Worm (Caenorhabditis elegans) whole organism, young adult: ENCODE data around the gene F35E12.10.

Experiments
- athp-1 ChIP-seq: sonication (generic microtip); optimal IDR thresholded peaks from 2 replicates; lab custom pipeline; 2017; ENCODE audit warnings: mild to moderate bottlenecking, missing genetic modification characterization, missing compliant biosample characterization
- ccch-3 ChIP-seq: fragments of 200-800 bp; sonication (Bioruptor generic); optimal IDR thresholded peaks from 2 replicates; lab custom pipeline; 2018; ENCODE audit warnings: mild to moderate bottlenecking, missing genetic modification characterization, missing compliant biosample characterization
- cebp-1 ChIP-seq, 2 experiments: fragments of 200-800 bp in 1 of 2; sonication (Bioruptor generic) in 1 of 2; sonication (generic microtip) in 1 of 2; IDR thresholded peaks in 1 of 2; optimal IDR thresholded peaks in 1 of 2; 2 replicates each; pipeline versions ENCODE4 v1.3.6 to Lab custom; 2017 to 2022; ENCODE audit warnings: missing compliant biosample characterization in 2 of 2, missing genetic modification characterization in 2 of 2, mild to moderate bottlenecking in 1 of 2, missing genetic modification reagents in 1 of 2, moderate library complexity in 1 of 2
- efl-1 ChIP-seq: fragments of 150-350 bp; optimal IDR thresholded peaks from 2 replicates; lab custom pipeline; 2014; ENCODE audit warnings: missing biosample characterization, missing genetic modification reagents, missing genetic modification characterization
- egrh-3 ChIP-seq: fragments of 200-800 bp; sonication (Bioruptor generic); IDR thresholded peaks from 2 replicates; pipeline ENCODE4 v1.3.6; 2022; ENCODE audit warnings: missing genetic modification reagents, missing genetic modification characterization, missing compliant biosample characterization
- lin-26 ChIP-seq: fragments of 200-800 bp; sonication (Bioruptor generic); IDR thresholded peaks from 2 replicates; pipeline ENCODE4 v1.3.6; 2022; ENCODE audit warnings: missing genetic modification reagents, missing genetic modification characterization, missing compliant biosample characterization
- nfya-1 ChIP-seq: sonication (generic microtip); optimal IDR thresholded peaks from 2 replicates; lab custom pipeline; 2017; ENCODE audit warnings: antibody characterized with exemption, missing compliant biosample characterization, missing genetic modification characterization, borderline replicate concordance; ENCODE audit not compliant: insufficient read depth
- nhr-27 ChIP-seq: fragments of 200-800 bp; sonication (Bioruptor generic); optimal IDR thresholded peaks from 2 replicates; lab custom pipeline; 2018; ENCODE audit warnings: mild to moderate bottlenecking, missing genetic modification characterization, moderate library complexity, missing compliant biosample characterization
- sea-2 ChIP-seq: fragments of 200-800 bp; sonication (Bioruptor generic); IDR thresholded peaks from 2 replicates; pipeline ENCODE4 v1.3.6; 2022; ENCODE audit warnings: missing genetic modification characterization, missing compliant biosample characterization
- unc-62 ChIP-seq: fragments of 150-350 bp; optimal IDR thresholded peaks from 2 replicates; lab custom pipeline; 2014; ENCODE audit warnings: missing biosample characterization, missing genetic modification reagents, missing genetic modification characterization
- xnd-1 ChIP-seq: sonication (generic microtip); optimal IDR thresholded peaks from 2 replicates; lab custom pipeline; 2016; ENCODE audit warnings: missing genotype, missing genetic modification reagents, missing genetic modification characterization, missing compliant biosample characterization

DNA sequence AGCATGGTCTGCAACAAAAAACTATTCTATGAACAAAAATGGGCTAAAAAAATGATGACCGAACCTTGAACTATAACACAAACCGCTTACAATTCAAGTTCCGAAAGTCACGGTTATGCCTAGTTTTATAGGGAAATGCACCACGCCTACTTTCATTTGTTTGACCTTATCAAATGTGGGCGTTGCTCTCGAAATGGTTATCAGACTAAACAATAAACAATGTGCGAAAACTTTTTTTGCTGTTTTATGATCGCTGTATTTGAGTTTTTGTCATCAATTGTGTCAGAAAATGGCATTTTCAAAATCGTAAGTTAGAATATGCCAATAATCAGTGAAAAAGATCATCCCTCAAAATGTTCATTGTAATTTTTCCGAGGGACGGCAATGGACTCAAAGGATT, 12.4 kb downstream of the F35E12.10 start, which contains the start of gene F35E12.6:
- TF ChIP-seq athp-1 (tag; lab: Kevin White, UChicago) (no peak), xnd-1 (tag; lab: Kevin White, UChicago) (no peak), sea-2 (GFP tag; lab: Robert Waterston, UW) (no peak), ccch-3 (GFP tag; lab: Kevin White, UChicago) (no peak), nfya-1 (tag; lab: Kevin White, UChicago) (no peak), lin-26 (GFP tag; lab: Robert Waterston, UW) (no peak), cebp-1 (GFP tag; IDR thresholded peaks at IDR 0.05; lab: Robert Waterston, UW) (no peak), cebp-1 (tag; optimal IDR thresholded peaks at IDR 0.05; lab: Kevin White, UChicago) (no peak), nhr-27 (tag; lab: Kevin White, UChicago) (no peak), egrh-3 (GFP tag; lab: Robert Waterston, UW) (no peak), unc-62 (no peak), efl-1 (GFP tag; lab: Kevin White, UChicago) (no peak)
